Worm (Caenorhabditis elegans) whole organism, L1 larva: ENCODE measurements around the gene F54F12.2.

Experiments
- aha-1 ChIP-seq: fragments of 150-350 bp; optimal IDR thresholded peaks from 2 replicates; lab custom pipeline; 2014; ENCODE audit warnings: missing biosample characterization, missing genetic modification characterization
- aly-2 ChIP-seq: fragments of 150-350 bp; optimal IDR thresholded peaks from 2 replicates; lab custom pipeline; 2014; ENCODE audit warnings: missing biosample characterization, missing genetic modification characterization
- ces-1 ChIP-seq: fragments of 150-350 bp; optimal IDR thresholded peaks from 2 replicates; lab custom pipeline; 2014; ENCODE audit warnings: missing biosample characterization, missing genetic modification reagents, missing genetic modification characterization
- dpl-1 ChIP-seq, 3 experiments: fragments of 150-350 bp in 2 of 3; sonication (generic microtip) in 1 of 3; optimal IDR thresholded peaks; 2 replicates each; lab custom pipeline; 2014 to 2017; ENCODE audit warnings: missing biosample characterization in 3 of 3, missing genetic modification characterization in 3 of 3, missing genetic modification reagents in 3 of 3
- egl-27 ChIP-seq, 2 experiments: fragments of 150-350 bp in 1 of 2; sonication (generic microtip); optimal IDR thresholded peaks; 3 replicates each; lab custom pipeline; 2017 to 2018; ENCODE audit warnings: missing biosample characterization in 2 of 2, missing genetic modification characterization in 2 of 2, missing genetic modification reagents in 2 of 2
- ets-5 ChIP-seq: fragments of 200-800 bp; sonication (Bioruptor generic); IDR thresholded peaks from 2 replicates; pipeline ENCODE4 v1.3.6; 2022; ENCODE audit warnings: missing genetic modification characterization, missing compliant biosample characterization
- lin-15B ChIP-seq: fragments of 150-350 bp; sonication (generic microtip); optimal IDR thresholded peaks from 3 replicates; lab custom pipeline; 2014; ENCODE audit warnings: missing biosample characterization, missing genetic modification characterization
- mdl-1 ChIP-seq, 2 experiments: fragments of 150-350 bp; optimal IDR thresholded peaks; 2 replicates each; lab custom pipeline; 2014 to 2017; ENCODE audit warnings: missing biosample characterization in 2 of 2, missing genetic modification characterization in 2 of 2, inconsistent platforms in 1 of 2
- mef-2 ChIP-seq: fragments of 150-350 bp; optimal IDR thresholded peaks from 2 replicates; lab custom pipeline; 2014; ENCODE audit warnings: missing biosample characterization, missing genetic modification characterization
- nhr-19 ChIP-seq: fragments of 200-800 bp; sonication (Bioruptor generic); conservative IDR thresholded peaks from 2 replicates; pipeline ENCODE4 v1.3.6; 2022; ENCODE audit warnings: missing genetic modification characterization, missing compliant biosample characterization
- rnt-1 ChIP-seq: sonication (generic microtip); optimal IDR thresholded peaks from 2 replicates; lab custom pipeline; 2016; ENCODE audit warnings: mild to moderate bottlenecking, missing genetic modification characterization, moderate library complexity, missing compliant biosample characterization
- skn-1 ChIP-seq: fragments of 150-350 bp; optimal IDR thresholded peaks from 2 replicates; lab custom pipeline; 2014; ENCODE audit warnings: missing biosample characterization, missing genetic modification characterization
- unc-30 ChIP-seq: sonication (generic microtip); optimal IDR thresholded peaks from 2 replicates; lab custom pipeline; 2017; ENCODE audit warnings: missing biosample characterization, missing genetic modification characterization

DNA sequence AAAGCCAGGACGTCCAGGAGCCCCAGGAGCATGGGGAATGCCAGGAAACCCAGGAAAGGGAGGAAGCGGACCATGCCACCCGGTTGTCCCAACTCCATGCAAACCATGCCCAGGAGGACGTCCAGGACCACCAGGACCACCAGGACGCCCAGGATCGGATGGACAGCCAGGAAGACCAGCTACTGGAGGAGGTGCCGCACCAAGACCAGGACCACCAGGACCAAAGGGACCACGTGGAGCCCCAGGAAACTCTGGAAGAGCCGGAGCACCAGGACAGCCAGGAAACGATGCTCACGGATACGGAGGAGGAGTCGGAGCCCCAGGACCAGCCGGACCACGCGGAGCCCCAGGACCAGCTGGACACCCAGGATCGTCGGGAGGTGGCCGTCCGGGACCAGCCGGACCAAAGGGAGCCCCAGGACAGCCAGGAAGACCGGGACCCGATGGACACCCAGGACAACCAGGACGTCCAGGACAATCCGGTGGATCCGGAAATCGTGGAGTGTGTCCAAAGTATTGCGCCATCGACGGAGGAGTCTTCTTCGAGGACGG is 20.2 kb upstream of the F54F12.2 start:
- TF ChIP-seq ces-1 (no peak), unc-30 (tag; lab: Kevin White, UChicago) (no peak), nhr-19 (GFP tag; lab: Robert Waterston, UW) (no peak), aha-1 (tag; lab: Kevin White, UChicago) (no peak), lin-15B (tag; lab: Kevin White, UChicago) (no peak), mef-2 (tag; lab: Kevin White, UChicago) (no peak), dpl-1 (GFP tag; optimal IDR thresholded peaks at IDR 0.05; lab: Kevin White, UChicago) (no peak), rnt-1 (no peak), mdl-1 (tag; optimal IDR thresholded peaks at IDR 0.05; lab: Kevin White, UChicago) (no peak), skn-1 (no peak), aly-2 (no peak), ets-5 (GFP tag; lab: Robert Waterston, UW) (no peak), egl-27 (tag; optimal IDR thresholded peaks at IDR 0.05; lab: Kevin White, UChicago) (no peak)
